Fruit fly (Drosophila melanogaster): ENCODE measurements around the gene CG43702.

DNA sequence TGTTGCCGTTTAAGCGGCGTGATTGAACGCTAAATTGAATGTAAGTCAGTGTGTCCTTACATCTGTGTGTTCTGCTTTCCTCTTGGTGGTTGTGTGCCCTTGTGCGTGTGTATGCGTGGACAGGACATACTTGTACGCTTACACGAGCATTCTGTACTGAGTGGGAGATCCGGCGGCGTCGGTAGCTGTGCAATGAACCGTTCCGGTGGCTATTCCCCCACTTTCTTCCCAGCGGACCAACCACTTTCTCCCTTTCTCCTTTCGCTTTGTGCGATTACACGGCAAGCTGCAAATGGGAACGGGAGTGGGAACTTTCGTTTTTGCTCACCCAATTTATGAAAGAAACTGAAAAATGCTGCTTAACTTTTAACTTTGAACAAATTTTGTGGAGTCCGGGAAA, 26.2 kb downstream of the CG43702 start:
- no peak for TF ChIP-seq kay (GFP tag; ENCODE audit: borderline replicate concordance)
- no peak for TF ChIP-seq Crg-1 (GFP tag; optimal IDR thresholded peaks at IDR 0.05)
- no peak for TF ChIP-seq CG7045 (GFP tag; optimal IDR thresholded peaks at IDR 0.05)
- no peak for TF ChIP-seq toe (GFP tag; optimal IDR thresholded peaks at IDR 0.05)
- TF ChIP-seq CG5204 (GFP tag; optimal IDR thresholded peaks at IDR 0.05), result no peak
- no peak for TF ChIP-seq tj (GFP tag; optimal IDR thresholded peaks at IDR 0.05)
